Fruit fly (Drosophila melanogaster): ENCODE measurements around the gene COX7B.

The COX7B gene

DNA sequence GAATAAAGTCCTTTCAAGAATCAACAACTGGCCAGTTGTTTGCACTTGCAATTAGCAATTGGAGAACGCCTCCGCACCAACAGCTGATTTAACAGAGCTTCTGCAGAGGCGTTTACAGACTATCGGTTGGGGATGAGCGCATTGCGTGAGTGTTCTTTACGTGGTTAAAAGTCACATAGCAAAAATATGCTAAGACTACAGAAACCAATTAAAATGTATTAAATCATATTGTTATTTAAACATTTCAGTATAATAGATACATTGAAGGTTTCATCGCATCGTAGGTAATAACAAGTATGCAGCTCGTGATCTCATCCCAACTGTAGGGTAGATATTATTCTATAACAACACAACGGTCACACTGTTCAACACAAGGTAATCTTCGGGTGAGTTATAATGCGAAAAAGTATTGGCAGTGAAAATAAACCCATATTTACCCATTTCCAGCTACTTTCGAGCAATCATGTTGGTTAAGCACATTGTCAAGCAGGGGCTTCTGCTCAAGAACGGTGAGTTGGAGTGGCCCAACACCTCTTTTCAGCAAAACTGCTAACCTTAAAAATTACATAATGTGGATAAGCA, at the start of gene COX7B, which contains the start of gene Sec3:
Gene COX7B (plus strand): TSS at position 346 of the 582 bp plus-strand sequence.
Gene Sec3 (minus strand): TSS at position 86 of the 582 bp plus-strand sequence.
- peak; percentile 71 for TF ChIP-seq Smox (GFP tag; optimal IDR thresholded peaks at IDR 0.05)
- peak; percentile 14 for TF ChIP-seq CG10669 (GFP tag; optimal IDR thresholded peaks at IDR 0.05)
- TF ChIP-seq CG7368 (GFP tag; optimal IDR thresholded peaks at IDR 0.05): peak; percentile 9
- peak; percentile 63 for TF ChIP-seq pdm3 (GFP tag; optimal IDR thresholded peaks at IDR 0.05)
- no peak for TF ChIP-seq CG6854 (GFP tag; optimal IDR thresholded peaks at IDR 0.05)
- no peak for TF ChIP-seq CG4318 (GFP tag; optimal IDR thresholded peaks at IDR 0.05)
- TF ChIP-seq CG32006 (GFP tag; optimal IDR thresholded peaks at IDR 0.05): peak; percentile 47
- TF ChIP-seq esn (GFP tag; optimal IDR thresholded peaks at IDR 0.05): peak; percentile 75
- TF ChIP-seq CG3032 (tag; optimal IDR thresholded peaks at IDR 0.05): peak; percentile 59
- no peak for TF ChIP-seq Blimp-1 (GFP tag; optimal IDR thresholded peaks at IDR 0.05)
- peak; percentile 65 for TF ChIP-seq dsx (GFP tag; optimal IDR thresholded peaks at IDR 0.05; ENCODE audit: poor library complexity, severe bottlenecking)
- TF ChIP-seq OdsH (GFP tag; optimal IDR thresholded peaks at IDR 0.05): peak; percentile 70
- peak; percentile 45 for TF ChIP-seq Sox102F (GFP tag; optimal IDR thresholded peaks at IDR 0.05)
- no peak for TF ChIP-seq CG8632 (GFP tag; optimal IDR thresholded peaks at IDR 0.05)
- peak; percentile 46 for TF ChIP-seq Ets96B (tag; optimal IDR thresholded peaks at IDR 0.05)
- TF ChIP-seq Eip93F (GFP tag; optimal IDR thresholded peaks at IDR 0.05): peak; percentile 53
- TF ChIP-seq CG3919 (GFP tag; optimal IDR thresholded peaks at IDR 0.05): peak; percentile 61
- peak; percentile 63 for TF ChIP-seq Ets21C (GFP tag; optimal IDR thresholded peaks at IDR 0.05)
- TF ChIP-seq CG6808 (GFP tag; optimal IDR thresholded peaks at IDR 0.05): no peak
- peak; percentile 59 for TF ChIP-seq Met (GFP tag; optimal IDR thresholded peaks at IDR 0.05)
- TF ChIP-seq Sox14 (GFP tag; optimal IDR thresholded peaks at IDR 0.05): peak; percentile 62
- no peak for TF ChIP-seq CG15336 (GFP tag; IDR thresholded peaks at IDR 0.05)
- TF ChIP-seq vri (GFP tag; optimal IDR thresholded peaks at IDR 0.05): peak; percentile 91
- TF ChIP-seq CG11902 (GFP tag; optimal IDR thresholded peaks at IDR 0.05): no peak
- no peak for TF ChIP-seq CG1621 (tag; optimal IDR thresholded peaks at IDR 0.05)
- TF ChIP-seq Lpt (GFP tag; optimal IDR thresholded peaks at IDR 0.05): no peak
- peak; percentile 68 for TF ChIP-seq CG31627 (GFP tag; optimal IDR thresholded peaks at IDR 0.05)
- TF ChIP-seq salr (GFP tag; optimal IDR thresholded peaks at IDR 0.05): no peak
- no peak for TF ChIP-seq CG11294 (GFP tag; IDR thresholded peaks at IDR 0.05)
- TF ChIP-seq Hr4 (GFP tag; optimal IDR thresholded peaks at IDR 0.05): peak; percentile 67
- peak; percentile 47 for TF ChIP-seq achi (GFP tag; optimal IDR thresholded peaks at IDR 0.05)
- TF ChIP-seq Eip78C (GFP tag): peak; percentile 86
- no peak for TF ChIP-seq spab (GFP tag; optimal IDR thresholded peaks at IDR 0.05)
- peak; percentile 52 for TF ChIP-seq Eip75B (GFP tag; optimal IDR thresholded peaks at IDR 0.05)
- TF ChIP-seq CG9139 (GFP tag; optimal IDR thresholded peaks at IDR 0.05): no peak
- TF ChIP-seq Hr39 (GFP tag; optimal IDR thresholded peaks at IDR 0.05): peak; percentile 64
- no peak for TF ChIP-seq CG11762 (GFP tag; optimal IDR thresholded peaks at IDR 0.05; ENCODE audit: insufficient read depth)
- no peak for TF ChIP-seq fd59A (GFP tag; optimal IDR thresholded peaks at IDR 0.05)
- TF ChIP-seq Sox15 (GFP tag; optimal IDR thresholded peaks at IDR 0.05): no peak
- no peak for TF ChIP-seq Gug (GFP tag; IDR thresholded peaks at IDR 0.05)
- no peak for TF ChIP-seq net (GFP tag; optimal IDR thresholded peaks at IDR 0.05)
- TF ChIP-seq CG6276 (GFP tag; optimal IDR thresholded peaks at IDR 0.05): no peak
- TF ChIP-seq acj6 (GFP tag; optimal IDR thresholded peaks at IDR 0.05): peak; percentile 55
- TF ChIP-seq CG10631 (GFP tag; optimal IDR thresholded peaks at IDR 0.05): peak; percentile 61
- peak; percentile 79 for TF ChIP-seq fkh (GFP tag; optimal IDR thresholded peaks at IDR 0.05)
- no peak for TF ChIP-seq Hr38 (GFP tag; optimal IDR thresholded peaks at IDR 0.05)
- no peak; the same call in 2 of the 3 replicates for TF ChIP-seq eg (GFP tag; IDR thresholded peaks at IDR 0.05)
- TF ChIP-seq fd85E (GFP tag; optimal IDR thresholded peaks at IDR 0.05): no peak
- TF ChIP-seq svp (GFP tag): peak; percentile 92
- peak; percentile 18 for TF ChIP-seq CG34406 (GFP tag; optimal IDR thresholded peaks at IDR 0.05)
- peak; percentile 60 for TF ChIP-seq cyc (GFP tag; optimal IDR thresholded peaks at IDR 0.05)
- 0 out of 3 replicates have a peak, but pooled peaks have one; percentile 29 for TF ChIP-seq CG6163 (GFP tag; IDR thresholded peaks at IDR 0.05)

Measured in whole organism, prepupa.